Worm (Caenorhabditis elegans): ENCODE data around the gene lido-15.

lido-15 gene

DNA sequence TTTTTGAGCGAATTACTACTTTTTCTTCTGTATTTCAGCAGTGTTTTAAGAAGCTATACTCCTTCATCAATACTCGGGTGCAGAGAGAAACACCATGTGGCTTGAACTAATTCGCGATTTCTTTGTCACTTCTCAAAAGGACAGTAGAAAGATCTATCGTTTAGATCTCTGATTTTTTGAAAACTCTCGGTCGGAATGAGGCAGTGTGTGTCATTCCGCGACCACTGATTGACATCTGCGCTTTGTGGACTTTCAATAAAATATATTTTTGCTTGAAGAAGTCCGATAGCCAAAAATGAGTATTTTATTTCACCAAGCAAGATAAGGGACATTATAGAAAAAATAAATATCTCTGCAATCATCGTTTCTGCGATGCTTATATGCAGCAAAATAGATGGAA is 50.0 kb downstream of the lido-15 start (continued):
- TF ChIP-seq ceh-14 (tag; optimal IDR thresholded peaks at IDR 0.05) = no peak
